Worm (Caenorhabditis elegans) whole organism, early embryonic: ENCODE measurements around the gene ZK637.15.

ENCODE experiments used
- B0310.2 ChIP-seq: sonication (generic microtip); optimal IDR thresholded peaks from 2 replicates; lab custom pipeline; 2016; ENCODE audit warnings: mild to moderate bottlenecking, missing genetic modification characterization, missing compliant biosample characterization
- F13C5.2 ChIP-seq: sonication (generic microtip); optimal IDR thresholded peaks from 2 replicates; lab custom pipeline; 2017; ENCODE audit warnings: mild to moderate bottlenecking, missing genetic modification characterization, inconsistent platforms, missing compliant biosample characterization
- aly-1 ChIP-seq: sonication (generic microtip); optimal IDR thresholded peaks from 2 replicates; lab custom pipeline; 2016; ENCODE audit warnings: missing genetic modification characterization, missing compliant biosample characterization
- ama-1 ChIP-seq: fragments of 150-350 bp; optimal IDR thresholded peaks from 2 replicates; lab custom pipeline; 2014
- ceh-13 ChIP-seq: fragments of 200-800 bp; sonication (Bioruptor generic); optimal IDR thresholded peaks from 2 replicates; lab custom pipeline; 2018; ENCODE audit warnings: mild to moderate bottlenecking, missing genetic modification characterization, missing compliant biosample characterization
- ceh-36 ChIP-seq: sonication (generic microtip); optimal IDR thresholded peaks from 2 replicates; lab custom pipeline; 2016; ENCODE audit warnings: missing genetic modification characterization, inconsistent platforms, missing compliant biosample characterization
- ets-7 ChIP-seq: sonication (generic microtip); optimal IDR thresholded peaks from 2 replicates; lab custom pipeline; 2016; ENCODE audit warnings: missing genotype, missing genetic modification characterization, missing compliant biosample characterization
- flt-1 ChIP-seq: fragments of 200-800 bp; sonication (Bioruptor generic); IDR thresholded peaks from 2 replicates; pipeline ENCODE4 v1.3.6; 2022; ENCODE audit warnings: missing genetic modification characterization, missing compliant biosample characterization
- hmbx-1 ChIP-seq: sonication (generic microtip); optimal IDR thresholded peaks from 2 replicates; lab custom pipeline; 2016; ENCODE audit warnings: mild to moderate bottlenecking, missing genetic modification characterization, missing compliant biosample characterization
- hmg-4 ChIP-seq: fragments of 200-800 bp; sonication (Bioruptor generic); optimal IDR thresholded peaks from 2 replicates; lab custom pipeline; 2018; ENCODE audit warnings: mild to moderate bottlenecking, missing genetic modification characterization, missing compliant biosample characterization
- hnd-1 ChIP-seq: sonication (generic microtip); optimal IDR thresholded peaks from 2 replicates; lab custom pipeline; 2016; ENCODE audit warnings: missing genetic modification characterization, missing compliant biosample characterization
- pes-1 ChIP-seq: fragments of 200-800 bp; sonication (Bioruptor generic); IDR thresholded peaks from 2 replicates; pipeline ENCODE4 v1.3.6; 2022; ENCODE audit warnings: missing genetic modification reagents, missing genetic modification characterization, missing compliant biosample characterization
- scrt-1 ChIP-seq: fragments of 200-800 bp; sonication (Bioruptor generic); IDR thresholded peaks from 2 replicates; pipeline ENCODE4 v1.3.6; 2022; ENCODE audit warnings: missing genetic modification characterization, missing compliant biosample characterization
- sea-1 ChIP-seq: fragments of 200-800 bp; sonication (Bioruptor generic); conservative IDR thresholded peaks from 2 replicates; pipeline ENCODE4 v1.3.6; 2022; ENCODE audit warnings: missing genetic modification characterization, missing compliant biosample characterization
- tbx-11 ChIP-seq: fragments of 200-800 bp; sonication (Bioruptor generic); IDR thresholded peaks from 2 replicates; pipeline ENCODE4 v1.3.6; 2022; ENCODE audit warnings: missing genetic modification characterization, missing compliant biosample characterization
- tbx-37 ChIP-seq: fragments of 200-800 bp; sonication (Bioruptor generic); conservative IDR thresholded peaks from 2 replicates; pipeline ENCODE4 v1.3.6; 2022; ENCODE audit warnings: missing genetic modification reagents, missing genetic modification characterization, missing compliant biosample characterization
- tra-4 ChIP-seq: sonication (generic microtip); optimal IDR thresholded peaks from 2 replicates; lab custom pipeline; 2017; ENCODE audit warnings: missing genetic modification characterization, missing compliant biosample characterization

The ZK637.15 gene

ce11 chrIII:8886309-8886708 lies 33.6 kb upstream of the ZK637.15 start:
- TF ChIP-seq tra-4 (tag; lab: Kevin White, UChicago) (no peak), tbx-11 (GFP tag; lab: Robert Waterston, UW) (no peak), scrt-1 (GFP tag; lab: Robert Waterston, UW) (no peak)

ce11 chrIII:8887184-8887801 lies 32.6 kb upstream of the ZK637.15 start, which contains the start of gene famh-136:
Gene famh-136 (plus strand): TSS chrIII:8887751.
- TF ChIP-seq sea-1 (GFP tag; lab: Robert Waterston, UW): no peak
- TF ChIP-seq tra-4 (tag; lab: Kevin White, UChicago): no peak
- no peak for TF ChIP-seq hnd-1 (tag; lab: Kevin White, UChicago)
- TF ChIP-seq hmbx-1: no peak
- TF ChIP-seq scrt-1 (GFP tag; lab: Robert Waterston, UW): peak; percentile 57; the same call in 1 of the 2 replicates
- TF ChIP-seq hmg-4 (GFP tag; lab: Kevin White, UChicago): no peak
- TF ChIP-seq ceh-36 (tag; lab: Kevin White, UChicago): peak; percentile 12
- TF ChIP-seq pes-1: peak; percentile 67
- TF ChIP-seq B0310.2 (tag; lab: Kevin White, UChicago): no peak
- TF ChIP-seq flt-1 (GFP tag; lab: Robert Waterston, UW): 0 out of 2 replicates have a peak, but pooled peaks have one; percentile 33
- TF ChIP-seq ets-7 (tag; lab: Kevin White, UChicago): no peak
- TF ChIP-seq ceh-13 (GFP tag; lab: Kevin White, UChicago): no peak
- TF ChIP-seq aly-1 (tag; lab: Kevin White, UChicago): no peak
- TF ChIP-seq tbx-37: no peak; the same call in 1 of the 2 replicates
- no peak for TF ChIP-seq ama-1 (lab: Kevin White, UChicago)
- 0 out of 2 replicates have a peak, but pooled peaks have one; percentile 12 for TF ChIP-seq tbx-11 (GFP tag; lab: Robert Waterston, UW)
- TF ChIP-seq F13C5.2 (tag; lab: Kevin White, UChicago): peak; percentile 79

ce11 chrIII:8888956-8889355 lies 30.9 kb upstream of the ZK637.15 start, which contains the start of gene ZK637.14:
Gene ZK637.14 (minus strand): TSS chrIII:8889156.
- TF ChIP-seq F13C5.2 (tag; lab: Kevin White, UChicago) (peak; percentile 39), sea-1 (GFP tag; lab: Robert Waterston, UW) (no peak)

- TF ChIP-seq flt-1 (GFP tag; lab: Robert Waterston, UW) (no peak), ets-7 (tag; lab: Kevin White, UChicago) (no peak), hmbx-1 (no peak), ceh-13 (GFP tag; lab: Kevin White, UChicago) (no peak), F13C5.2 (tag; lab: Kevin White, UChicago) (no peak), aly-1 (tag; lab: Kevin White, UChicago) (no peak), tbx-37 (no peak), hnd-1 (tag; lab: Kevin White, UChicago) (no peak), tbx-11 (GFP tag; lab: Robert Waterston, UW) (no peak), sea-1 (GFP tag; lab: Robert Waterston, UW) (no peak), hmg-4 (GFP tag; lab: Kevin White, UChicago) (no peak), pes-1 (no peak), ama-1 (lab: Kevin White, UChicago) (no peak), scrt-1 (GFP tag; lab: Robert Waterston, UW) (no peak), B0310.2 (tag; lab: Kevin White, UChicago) (no peak)
These were observed 30.0 kb upstream of the ZK637.15 start, which contains the start of gene lnkn-1 for ce11 chrIII:8889931-8890330. Gene lnkn-1 (plus strand): TSS chrIII:8890231.

ce11 chrIII:8893464-8893863 lies 26.4 kb upstream of the ZK637.15 start, which contains the start of gene ZK637.4:
Gene ZK637.4 (plus strand): TSS chrIII:8893764.
- TF ChIP-seq ets-7 (tag; lab: Kevin White, UChicago) (no peak), tbx-11 (GFP tag; lab: Robert Waterston, UW) (no peak), pes-1 (no peak), ama-1 (lab: Kevin White, UChicago) (no peak), hmg-4 (GFP tag; lab: Kevin White, UChicago) (no peak), aly-1 (tag; lab: Kevin White, UChicago) (no peak), ceh-36 (tag; lab: Kevin White, UChicago) (no peak), F13C5.2 (tag; lab: Kevin White, UChicago) (no peak), tbx-37 (no peak), B0310.2 (tag; lab: Kevin White, UChicago) (no peak), ceh-13 (GFP tag; lab: Kevin White, UChicago) (no peak), flt-1 (GFP tag; lab: Robert Waterston, UW) (no peak), tra-4 (tag; lab: Kevin White, UChicago) (no peak), hmbx-1 (no peak), hnd-1 (tag; lab: Kevin White, UChicago) (no peak), scrt-1 (GFP tag; lab: Robert Waterston, UW) (no peak)

DNA sequence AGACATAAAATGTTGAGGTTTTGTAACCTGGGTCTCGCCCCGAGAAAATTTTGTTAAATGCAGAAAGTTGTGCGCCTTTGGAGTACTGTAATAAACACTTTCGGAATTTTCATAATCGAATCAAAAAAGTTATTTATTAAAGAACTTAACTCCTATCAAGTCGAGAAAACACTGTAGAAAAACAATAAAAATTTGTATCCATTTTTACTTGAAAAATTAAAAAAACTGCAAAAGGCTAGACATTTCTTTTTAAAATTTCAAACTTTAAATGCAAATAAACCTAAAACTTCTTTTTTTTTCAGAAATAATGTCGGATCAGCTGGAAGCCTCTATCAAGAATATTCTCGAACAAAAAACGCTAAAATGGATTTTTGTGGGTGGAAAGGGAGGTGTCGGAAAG lies 25.1 kb upstream of the ZK637.15 start, which contains the start of gene asna-1:
Gene asna-1 (plus strand): TSS at position 301 of the 400 bp plus-strand sequence.
- TF ChIP-seq hmg-4 (GFP tag; lab: Kevin White, UChicago) (no peak), tbx-37 (no peak), ama-1 (lab: Kevin White, UChicago) (no peak), sea-1 (GFP tag; lab: Robert Waterston, UW) (no peak; the same call in 1 of the 2 replicates), ceh-36 (tag; lab: Kevin White, UChicago) (no peak), tra-4 (tag; lab: Kevin White, UChicago) (no peak), B0310.2 (tag; lab: Kevin White, UChicago) (no peak), tbx-11 (GFP tag; lab: Robert Waterston, UW) (no peak), hmbx-1 (no peak), ceh-13 (GFP tag; lab: Kevin White, UChicago) (no peak), ets-7 (tag; lab: Kevin White, UChicago) (no peak), hnd-1 (tag; lab: Kevin White, UChicago) (no peak), scrt-1 (GFP tag; lab: Robert Waterston, UW) (no peak), aly-1 (tag; lab: Kevin White, UChicago) (no peak)
